Fruit fly (Drosophila melanogaster) whole organism, adult: Measurements from ENCODE around the gene sds22.

Experiments used
- CG14711 ChIP-seq: fragments of 200-800 bp; sonication (Bioruptor generic); optimal IDR thresholded peaks from 2 replicates; lab custom pipeline; 2018; ENCODE audit warnings: missing biosample characterization, mild to moderate bottlenecking, missing genetic modification characterization, moderate library complexity
- Hr96 ChIP-seq: fragments of 200-800 bp; sonication (Bioruptor generic); optimal IDR thresholded peaks from 2 replicates; lab custom pipeline; 2016; ENCODE audit warnings: missing biosample characterization, missing genetic modification characterization
- Mnt ChIP-seq: fragments of 200-800 bp; sonication (Bioruptor generic); optimal IDR thresholded peaks from 2 replicates; lab custom pipeline; 2016; ENCODE audit warnings: missing biosample characterization, mild to moderate bottlenecking, missing genetic modification characterization
- cic ChIP-seq: fragments of 200-800 bp; sonication (Bioruptor generic); optimal IDR thresholded peaks from 2 replicates; lab custom pipeline; 2017; ENCODE audit warnings: missing biosample characterization, mild to moderate bottlenecking, missing genetic modification characterization, moderate library complexity
- kay ChIP-seq: fragments of 200-800 bp; sonication (Bioruptor generic); peaks from one replicate; lab custom pipeline; 2016; ENCODE audit warnings: missing biosample characterization, missing genetic modification characterization, borderline replicate concordance
- ovo ChIP-seq: fragments of 200-800 bp; sonication (Bioruptor generic); optimal IDR thresholded peaks from 2 replicates; lab custom pipeline; 2016; ENCODE audit warnings: missing biosample characterization, missing genetic modification characterization
- pad ChIP-seq: fragments of 200-800 bp; sonication (Bioruptor generic); optimal IDR thresholded peaks from 3 replicates; lab custom pipeline; 2017; ENCODE audit warnings: missing biosample characterization, missing genetic modification characterization, mild to moderate bottlenecking, moderate library complexity, missing genetic modification reagents
- toe ChIP-seq: fragments of 200-800 bp; sonication (Bioruptor generic); optimal IDR thresholded peaks from 2 replicates; lab custom pipeline; 2016; ENCODE audit warnings: missing biosample characterization, missing genetic modification characterization

dm6 chr3R:17440628-17441027, 49.2 kb downstream of the sds22 start, which contains the start of gene CG14331:
- TF ChIP-seq cic (GFP tag; lab: Kevin White, UChicago) (no peak), kay (GFP tag; lab: Kevin White, UChicago) (no peak), CG14711 (tag; lab: Kevin White, UChicago) (no peak), Mnt (no peak), pad (GFP tag; lab: Kevin White, UChicago) (no peak), toe (GFP tag; lab: Kevin White, UChicago) (no peak), ovo (no peak), Hr96 (GFP tag; lab: Kevin White, UChicago) (no peak)
